Fruit fly (Drosophila melanogaster): ENCODE data around the gene Cad86C.

Cad86C gene

DNA sequence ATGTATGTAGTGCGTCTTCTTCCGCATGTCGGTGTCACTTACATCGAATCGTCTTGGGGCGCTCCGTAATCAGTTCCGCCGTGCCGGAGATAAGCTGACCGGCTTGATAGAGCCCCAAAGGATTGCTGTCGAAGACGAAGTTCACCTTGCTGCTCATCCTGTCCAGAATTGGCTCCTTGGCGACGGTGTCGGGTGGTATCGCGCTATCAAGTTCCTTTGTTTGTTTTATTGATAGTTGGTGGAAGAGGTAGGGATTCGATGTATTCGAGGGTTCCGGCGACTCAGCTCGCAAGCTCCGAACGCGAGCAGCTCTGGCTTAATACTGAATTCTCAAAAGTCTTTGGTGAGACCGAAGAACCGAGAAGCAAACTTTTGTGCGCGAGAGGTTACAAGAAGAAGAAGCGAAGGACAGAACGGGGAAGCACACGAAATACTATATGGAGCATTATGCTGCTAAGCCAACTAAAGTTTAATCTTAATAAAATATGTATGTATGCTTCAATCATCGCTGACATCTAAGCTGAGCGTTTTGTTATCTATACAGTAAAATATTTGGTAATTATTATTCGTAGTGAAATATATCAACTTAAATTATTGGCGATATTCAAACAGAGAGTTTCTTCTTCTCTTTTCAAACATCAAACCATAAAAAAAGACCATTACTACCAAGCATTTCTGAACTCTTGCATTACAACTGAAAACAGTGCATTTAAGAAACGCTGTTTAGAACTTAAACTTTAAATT lies 58.0 kb downstream of the Cad86C start, which contains the start of gene CG14696:
TSS of gene CG14696 (minus strand) at position 324 of the 744 bp plus-strand sequence.
- no peak for TF ChIP-seq ttk (optimal IDR thresholded peaks at IDR 0.05)
- no peak for TF ChIP-seq h (optimal IDR thresholded peaks at IDR 0.05)
- no peak for TF ChIP-seq insv (optimal IDR thresholded peaks at IDR 0.05)
- TF ChIP-seq Myc (optimal IDR thresholded peaks at IDR 0.05) = no peak
- TF ChIP-seq Sin3A (optimal IDR thresholded peaks at IDR 0.05) = no peak
- no peak for TF ChIP-seq psq (optimal IDR thresholded peaks at IDR 0.05)

DNA sequence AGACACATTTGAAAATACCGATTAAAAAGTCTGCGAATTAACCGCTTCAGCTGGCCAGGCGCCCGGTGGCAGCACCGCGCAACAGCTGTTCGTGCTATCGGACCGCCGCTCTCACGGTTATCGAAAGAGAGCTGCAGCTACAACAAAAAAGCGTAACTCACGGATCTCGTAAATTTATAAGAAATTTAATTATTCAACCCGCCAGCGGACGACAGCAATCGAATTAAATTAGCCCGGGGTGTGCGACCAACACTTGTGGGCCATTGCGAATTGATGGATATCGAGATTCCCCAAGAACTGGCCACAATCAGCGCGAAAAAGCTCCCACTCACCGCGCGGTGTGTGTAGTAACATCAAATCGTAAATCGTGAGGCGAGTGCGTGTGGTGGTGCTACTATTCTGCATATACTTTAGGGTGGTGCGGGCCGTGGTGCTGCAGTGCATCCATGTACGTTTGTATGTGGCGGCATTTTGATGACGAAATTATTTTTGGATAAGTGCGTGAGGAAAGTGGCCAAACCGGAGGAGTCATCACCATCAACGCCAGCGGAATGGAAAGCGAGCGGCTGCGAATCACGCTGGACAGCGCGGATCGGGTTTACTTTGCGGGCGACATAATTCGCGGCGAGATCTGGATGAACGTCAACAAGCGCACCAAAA lies 58.7 kb downstream of the Cad86C start, which contains the start of gene Leash:
TSS of gene Leash (plus strand) at position 119 of the 660 bp plus-strand sequence.
- TF ChIP-seq Sin3A (optimal IDR thresholded peaks at IDR 0.05) (no peak), insv (optimal IDR thresholded peaks at IDR 0.05) (no peak), psq (optimal IDR thresholded peaks at IDR 0.05) (no peak), Myc (optimal IDR thresholded peaks at IDR 0.05) (no peak), ttk (optimal IDR thresholded peaks at IDR 0.05) (no peak), h (optimal IDR thresholded peaks at IDR 0.05) (no peak)

dm6 chr3R:10886462-10887315 lies 59.8 kb downstream of the Cad86C start:
- TF ChIP-seq ttk (optimal IDR thresholded peaks at IDR 0.05) (no peak), h (optimal IDR thresholded peaks at IDR 0.05) (no peak), Sin3A (optimal IDR thresholded peaks at IDR 0.05) (no peak), Myc (optimal IDR thresholded peaks at IDR 0.05) (no peak), insv (optimal IDR thresholded peaks at IDR 0.05) (no peak), psq (optimal IDR thresholded peaks at IDR 0.05) (no peak)

DNA sequence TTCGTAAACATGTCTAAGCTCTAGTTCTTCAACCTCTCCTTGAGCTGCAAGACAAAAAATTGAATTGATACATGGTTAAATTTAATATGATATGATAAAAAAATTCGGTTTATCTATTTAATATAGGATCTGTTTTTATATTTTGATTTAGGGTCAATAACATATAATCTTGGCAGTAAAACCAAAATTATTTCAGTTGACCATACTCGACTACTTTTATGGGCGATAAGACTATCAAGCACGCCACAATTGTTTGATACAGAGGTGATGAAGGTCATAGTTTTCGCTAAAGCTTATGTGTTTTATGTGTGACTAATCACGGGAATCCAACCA lies 61.4 kb downstream of the Cad86C start:
- TF ChIP-seq Myc (optimal IDR thresholded peaks at IDR 0.05) (no peak), Sin3A (optimal IDR thresholded peaks at IDR 0.05) (no peak), psq (optimal IDR thresholded peaks at IDR 0.05) (no peak), insv (optimal IDR thresholded peaks at IDR 0.05) (no peak)

- TF ChIP-seq ttk (optimal IDR thresholded peaks at IDR 0.05) (no peak), Sin3A (optimal IDR thresholded peaks at IDR 0.05) (no peak), Myc (optimal IDR thresholded peaks at IDR 0.05) (no peak)
These were observed 62.0 kb downstream of the Cad86C start for dm6 chr3R:10888633-10889519.

- TF ChIP-seq ttk (optimal IDR thresholded peaks at IDR 0.05) (no peak), h (optimal IDR thresholded peaks at IDR 0.05) (no peak), insv (optimal IDR thresholded peaks at IDR 0.05) (no peak), Sin3A (optimal IDR thresholded peaks at IDR 0.05) (no peak), Myc (optimal IDR thresholded peaks at IDR 0.05) (no peak), psq (optimal IDR thresholded peaks at IDR 0.05) (no peak)
These were observed 62.6 kb downstream of the Cad86C start, which contains the start of gene Ak3 for dm6 chr3R:10889520-10889887. Gene Ak3 (minus strand): TSS chr3R:10889588.

dm6 chr3R:10893327-10893726 lies 66.4 kb downstream of the Cad86C start, which contains the start of gene CG6621:
Gene CG6621 (minus strand): TSS chr3R:10893531.
- TF ChIP-seq h (optimal IDR thresholded peaks at IDR 0.05) = no peak
- no peak for TF ChIP-seq Sin3A (optimal IDR thresholded peaks at IDR 0.05)
- TF ChIP-seq Myc (optimal IDR thresholded peaks at IDR 0.05) = no peak
- no peak for TF ChIP-seq ttk (optimal IDR thresholded peaks at IDR 0.05)
- no peak for TF ChIP-seq insv (optimal IDR thresholded peaks at IDR 0.05)

Measured in Kc167 (cell line).